Fruit fly (Drosophila melanogaster): ENCODE results near the gene CG9609.
A peak's percentile ranks its signal among the peaks of the same experiment; 100 is the strongest.

Gene CG9609

dm6 chrX:16750712-16751578 lies 35.9 kb downstream of the CG9609 start (continued):
- TF ChIP-seq CG42726 (GFP tag; IDR thresholded peaks at IDR 0.05; ENCODE audit: partially characterized antibody): no peak
- TF ChIP-seq CG30020 (tag; optimal IDR thresholded peaks at IDR 0.05): peak; percentile 48
- no peak for TF ChIP-seq Sin3A (optimal IDR thresholded peaks at IDR 0.05)
- TF ChIP-seq Hr78 (GFP tag; optimal IDR thresholded peaks at IDR 0.05): peak in 1 of 2 experiments; percentile 1
- no peak for TF ChIP-seq Side (GFP tag; optimal IDR thresholded peaks at IDR 0.05)
- TF ChIP-seq pfk (GFP tag; optimal IDR thresholded peaks at IDR 0.05): no peak
- TF ChIP-seq CG7963 (GFP tag; IDR thresholded peaks at IDR 0.05; ENCODE audit: partially characterized antibody): no peak
- peak; percentile 65 for TF ChIP-seq lilli (GFP tag; optimal IDR thresholded peaks at IDR 0.05)
- TF ChIP-seq CG12391 (tag; optimal IDR thresholded peaks at IDR 0.05): peak; percentile 84
- TF ChIP-seq gcm (GFP tag; optimal IDR thresholded peaks at IDR 0.05): peak; percentile 77
- TF ChIP-seq Ets97D (GFP tag; optimal IDR thresholded peaks at IDR 0.05): no peak
- TF ChIP-seq Xbp1 (GFP tag; optimal IDR thresholded peaks at IDR 0.05): peak; percentile 60
- peak; percentile 4 for TF ChIP-seq CG1832 (GFP tag; optimal IDR thresholded peaks at IDR 0.05)
- 0 out of 2 replicates have a peak, but pooled peaks have one; percentile 19 for TF ChIP-seq peb (GFP tag; IDR thresholded peaks at IDR 0.05)
- no peak for TF ChIP-seq abd-A (tag; optimal IDR thresholded peaks at IDR 0.05)
- TF ChIP-seq CG16815 (GFP tag; optimal IDR thresholded peaks at IDR 0.05): peak; percentile 14
- peak; percentile 22 for TF ChIP-seq exex (tag; optimal IDR thresholded peaks at IDR 0.05)
- TF ChIP-seq Sox100B (GFP tag; optimal IDR thresholded peaks at IDR 0.05): peak; percentile 81
- TF ChIP-seq CG17186 (GFP tag; optimal IDR thresholded peaks at IDR 0.05): no peak
- TF ChIP-seq CG34376 (GFP tag; optimal IDR thresholded peaks at IDR 0.05): peak; percentile 53
- peak; percentile 67 for TF ChIP-seq lbe (GFP tag; optimal IDR thresholded peaks at IDR 0.05)
- peak; percentile 77 for TF ChIP-seq CG14710 (tag; optimal IDR thresholded peaks at IDR 0.05)
- peak; percentile 13 for TF ChIP-seq Bteb2 (GFP tag; optimal IDR thresholded peaks at IDR 0.05)
- peak; percentile 18 for TF ChIP-seq CG12769 (tag; optimal IDR thresholded peaks at IDR 0.05)
- peak; percentile 69 for TF ChIP-seq sug (tag; optimal IDR thresholded peaks at IDR 0.05)
- TF ChIP-seq p53 (GFP tag; optimal IDR thresholded peaks at IDR 0.05): no peak
- no peak for TF ChIP-seq CG7928 (GFP tag; optimal IDR thresholded peaks at IDR 0.05)
- TF ChIP-seq nau (GFP tag; optimal IDR thresholded peaks at IDR 0.05): peak; percentile 52
- peak; percentile 44; the same call in 2 of the 3 replicates for TF ChIP-seq CG7357 (GFP tag; IDR thresholded peaks at IDR 0.05)
- peak; percentile 16 to 48 for TF ChIP-seq dpn (GFP tag; optimal IDR thresholded peaks at IDR 0.05)
- TF ChIP-seq CG17385 (GFP tag; optimal IDR thresholded peaks at IDR 0.05): peak; percentile 68
- no peak for TF ChIP-seq disco-r (GFP tag; optimal IDR thresholded peaks at IDR 0.05)
- TF ChIP-seq CG2875 (GFP tag; optimal IDR thresholded peaks at IDR 0.05): peak; percentile 44
- TF ChIP-seq CG10209 (GFP tag; optimal IDR thresholded peaks at IDR 0.05): peak; percentile 64
- TF ChIP-seq CG6175 (GFP tag; IDR thresholded peaks at IDR 0.05): no peak
- TF ChIP-seq Rx (GFP tag; IDR thresholded peaks at IDR 0.05): no peak
- TF ChIP-seq tin (GFP tag; optimal IDR thresholded peaks at IDR 0.05): peak; percentile 59
- TF ChIP-seq CG8765 (GFP tag; IDR thresholded peaks at IDR 0.05): no peak
- TF ChIP-seq CG11695 (GFP tag; IDR thresholded peaks at IDR 0.05): peak; percentile 63
- TF ChIP-seq CrebB (tag; optimal IDR thresholded peaks at IDR 0.05): peak; percentile 62
- TF ChIP-seq sna (GFP tag; IDR thresholded peaks at IDR 0.05; ENCODE audit: partially characterized antibody): no peak
- TF ChIP-seq B-H2 (GFP tag; optimal IDR thresholded peaks at IDR 0.05): no peak
- peak; percentile 16; the same call in 1 of the 3 replicates for TF ChIP-seq Mrtf (GFP tag; IDR thresholded peaks at IDR 0.05)
- TF ChIP-seq Antp (GFP tag; optimal IDR thresholded peaks at IDR 0.05): no peak
- peak; percentile 32 for TF ChIP-seq CG13894 (tag; optimal IDR thresholded peaks at IDR 0.05)
- no peak for TF ChIP-seq sc (optimal IDR thresholded peaks at IDR 0.05)
- peak; percentile 61 for TF ChIP-seq sc (GFP tag; optimal IDR thresholded peaks at IDR 0.05)
- TF ChIP-seq CG30431 (GFP tag; optimal IDR thresholded peaks at IDR 0.05): peak; percentile 54
